Worm (Caenorhabditis elegans): ENCODE results near the gene ser-6.

Gene ser-6

DNA sequence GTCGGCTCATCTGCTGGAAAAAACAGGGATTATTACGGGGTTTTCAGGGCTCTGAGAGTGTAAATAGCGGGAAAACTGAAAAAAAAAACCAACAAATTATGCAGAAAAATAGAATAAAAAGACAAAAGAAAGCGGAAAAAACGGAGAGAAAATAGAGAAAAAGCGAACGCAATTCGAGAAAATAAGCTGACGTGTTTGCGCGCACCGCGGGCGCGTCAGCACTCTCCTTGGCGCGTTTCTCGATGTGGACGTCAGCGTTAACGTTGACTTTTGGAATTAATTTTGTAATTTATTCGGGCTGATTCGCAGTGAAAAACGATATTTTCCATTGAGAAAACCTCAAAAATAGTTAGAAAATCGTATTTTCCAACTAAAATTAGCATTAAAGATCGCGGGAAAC is 31.5 kb upstream of the ser-6 start, which contains the start of gene manf-1:
TSS of gene manf-1 (minus strand) at position 13 of the 400 bp plus-strand sequence.
- TF ChIP-seq gmeb-1 (tag; optimal IDR thresholded peaks at IDR 0.05) (peak; percentile 83), sma-9 (GFP tag; optimal IDR thresholded peaks at IDR 0.05) (peak; percentile 43), sma-9 (tag; optimal IDR thresholded peaks at IDR 0.05) (no peak), lin-13 (GFP tag; optimal IDR thresholded peaks at IDR 0.05) (peak; percentile 78), crh-2 (tag; optimal IDR thresholded peaks at IDR 0.05) (peak; percentile 76), ztf-1 (GFP tag; conservative IDR thresholded peaks at IDR 0.05) (no peak), ceh-82 (tag; optimal IDR thresholded peaks at IDR 0.05) (no peak), R02D3.7 (tag; optimal IDR thresholded peaks at IDR 0.05) (peak; percentile 7), fos-1 (tag; optimal IDR thresholded peaks at IDR 0.05) (peak; percentile 51), nhr-23 (tag; optimal IDR thresholded peaks at IDR 0.05) (no peak), unc-55 (GFP tag; optimal IDR thresholded peaks at IDR 0.05) (peak; percentile 83), mab-5 (tag; optimal IDR thresholded peaks at IDR 0.05) (peak; percentile 53), ztf-11 (tag; optimal IDR thresholded peaks at IDR 0.05) (no peak), skn-1 (tag; optimal IDR thresholded peaks at IDR 0.05) (peak; percentile 14), lin-11 (tag; optimal IDR thresholded peaks at IDR 0.05) (peak; percentile 72), sem-4 (tag; optimal IDR thresholded peaks at IDR 0.05) (peak; percentile 33), elt-3 (tag; optimal IDR thresholded peaks at IDR 0.05) (no peak), lsy-2 (tag; optimal IDR thresholded peaks at IDR 0.05) (peak; percentile 83 to 89), blmp-1 (tag; optimal IDR thresholded peaks at IDR 0.05; ENCODE audit: insufficient read depth) (no peak), C34F6.9 (tag; optimal IDR thresholded peaks at IDR 0.05) (peak; percentile 91), nhr-25 (tag; optimal IDR thresholded peaks at IDR 0.05) (peak; percentile 59), nhr-21 (tag; optimal IDR thresholded peaks at IDR 0.05) (peak; percentile 50), sma-3 (GFP tag; optimal IDR thresholded peaks at IDR 0.05) (peak; percentile 28), nhr-77 (tag; optimal IDR thresholded peaks at IDR 0.05) (no peak), nhr-129 (tag; optimal IDR thresholded peaks at IDR 0.05) (peak; percentile 54), unc-62 (GFP tag; optimal IDR thresholded peaks at IDR 0.05) (no peak), mdl-1 (tag; optimal IDR thresholded peaks at IDR 0.05) (no peak), elt-1 (tag; optimal IDR thresholded peaks at IDR 0.05) (no peak), ceh-16 (tag; optimal IDR thresholded peaks at IDR 0.05) (peak; percentile 8), F13H6.1 (tag; optimal IDR thresholded peaks at IDR 0.05) (peak; percentile 57), ama-1 (optimal IDR thresholded peaks at IDR 0.05) (peak; percentile 8), mbf-1 (tag; optimal IDR thresholded peaks at IDR 0.05) (no peak), dmd-4 (tag; optimal IDR thresholded peaks at IDR 0.05) (no peak), unc-39 (tag; optimal IDR thresholded peaks at IDR 0.05) (no peak), nhr-237 (tag; optimal IDR thresholded peaks at IDR 0.05) (no peak)

DNA sequence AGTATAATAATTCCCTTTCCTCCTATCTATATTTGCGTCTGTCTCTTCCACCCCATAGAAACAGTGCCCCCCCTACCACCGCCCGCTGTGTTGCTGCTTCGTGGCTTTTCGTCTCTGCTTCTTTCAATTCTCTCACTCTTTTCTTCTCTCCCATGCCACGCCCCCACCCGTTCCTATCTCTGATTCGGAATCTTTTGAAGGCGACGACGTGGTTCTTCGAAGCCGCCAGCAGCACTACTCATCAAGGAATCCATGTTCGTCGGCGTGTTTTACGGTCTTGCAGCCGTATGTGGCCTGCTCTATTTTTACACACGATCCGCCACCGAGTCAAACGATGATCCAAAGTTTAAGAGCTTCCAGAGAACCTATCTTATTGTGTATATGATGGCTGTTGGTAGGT is 28.7 kb upstream of the ser-6 start, which contains the start of gene samt-1:
TSS of gene samt-1 (plus strand) at position 176 of the 400 bp plus-strand sequence.
- TF ChIP-seq nhr-237 (tag; optimal IDR thresholded peaks at IDR 0.05) (no peak), lin-39 (tag; optimal IDR thresholded peaks at IDR 0.05) (no peak), mdl-1 (tag; optimal IDR thresholded peaks at IDR 0.05) (no peak), blmp-1 (tag; optimal IDR thresholded peaks at IDR 0.05; ENCODE audit: insufficient read depth) (no peak), nhr-77 (tag; optimal IDR thresholded peaks at IDR 0.05) (no peak), ama-1 (optimal IDR thresholded peaks at IDR 0.05) (no peak), skn-1 (tag; optimal IDR thresholded peaks at IDR 0.05) (no peak), ceh-82 (tag; optimal IDR thresholded peaks at IDR 0.05) (no peak), lin-13 (GFP tag; optimal IDR thresholded peaks at IDR 0.05) (no peak), nhr-6 (tag; optimal IDR thresholded peaks at IDR 0.05) (no peak), Y55F3AM.14 (GFP tag; optimal IDR thresholded peaks at IDR 0.05) (no peak), nhr-12 (tag; optimal IDR thresholded peaks at IDR 0.05) (no peak), aly-2 (tag; optimal IDR thresholded peaks at IDR 0.05) (no peak)

DNA sequence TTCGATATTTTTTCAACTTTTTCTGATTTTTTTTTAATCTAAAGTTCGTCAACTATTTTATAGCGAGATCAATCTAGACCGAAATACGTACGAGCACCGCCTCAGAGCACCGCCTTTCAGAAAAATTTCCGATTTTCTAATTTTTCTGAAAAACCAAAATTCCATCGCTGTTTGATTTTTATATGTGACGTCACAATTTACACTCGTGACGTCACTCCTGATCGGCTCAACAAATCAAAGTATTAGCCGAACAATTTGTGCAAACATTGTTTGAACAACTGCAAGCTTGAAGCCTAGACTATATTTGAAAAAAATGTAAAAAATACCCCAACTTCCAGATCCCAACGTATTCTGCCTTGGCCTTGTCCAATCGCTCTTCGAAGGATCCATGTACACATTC is 24.7 kb upstream of the ser-6 start:
- no peak for TF ChIP-seq ztf-1 (GFP tag; conservative IDR thresholded peaks at IDR 0.05)
- no peak for TF ChIP-seq sma-9 (GFP tag; optimal IDR thresholded peaks at IDR 0.05)
- TF ChIP-seq sma-9 (tag; optimal IDR thresholded peaks at IDR 0.05), result no peak
- TF ChIP-seq ceh-16 (tag; optimal IDR thresholded peaks at IDR 0.05), result no peak
- TF ChIP-seq nhr-6 (tag; optimal IDR thresholded peaks at IDR 0.05), result no peak
- no peak for TF ChIP-seq dmd-4 (tag; optimal IDR thresholded peaks at IDR 0.05)
- no peak for TF ChIP-seq lin-39 (tag; optimal IDR thresholded peaks at IDR 0.05)
- TF ChIP-seq unc-55 (GFP tag; optimal IDR thresholded peaks at IDR 0.05), result no peak
- no peak for TF ChIP-seq ztf-4 (tag; optimal IDR thresholded peaks at IDR 0.05)
- TF ChIP-seq sma-3 (GFP tag; optimal IDR thresholded peaks at IDR 0.05), result no peak
- TF ChIP-seq F13H6.1 (tag; optimal IDR thresholded peaks at IDR 0.05), result no peak
- TF ChIP-seq nhr-237 (tag; optimal IDR thresholded peaks at IDR 0.05), result no peak
- no peak for TF ChIP-seq peb-1 (tag; optimal IDR thresholded peaks at IDR 0.05)
- no peak for TF ChIP-seq skn-1 (tag; optimal IDR thresholded peaks at IDR 0.05)
